Worm (Caenorhabditis elegans): ENCODE data around the gene C04G6.13.
A peak's percentile ranks its signal among the peaks of the same experiment; 100 is the strongest.

Gene C04G6.13

ce11 chrII:5057315-5057714, 36.7 kb upstream of the C04G6.13 start (continued):
- TF ChIP-seq mdl-1 (tag; optimal IDR thresholded peaks at IDR 0.05) (peak in 1 of 2 experiments; percentile 55), duxl-1 (tag; optimal IDR thresholded peaks at IDR 0.05; ENCODE audit: poor library complexity) (peak; percentile 76), cey-2 (tag; optimal IDR thresholded peaks at IDR 0.05; ENCODE audit: borderline replicate concordance, insufficient read depth) (no peak), mep-1 (tag; optimal IDR thresholded peaks at IDR 0.05) (peak; percentile 76), zag-1 (tag; optimal IDR thresholded peaks at IDR 0.05) (no peak), aly-2 (tag; optimal IDR thresholded peaks at IDR 0.05) (no peak), F37D6.2 (tag; optimal IDR thresholded peaks at IDR 0.05) (peak; percentile 13), Y105C5A.15 (GFP tag; IDR thresholded peaks at IDR 0.05) (peak; percentile 86; the same call in 1 of the 2 replicates), unc-62 (GFP tag; optimal IDR thresholded peaks at IDR 0.05 in 1 of 2) (no peak), unc-62 (tag; optimal IDR thresholded peaks at IDR 0.05) (no peak), gei-8 (GFP tag; optimal IDR thresholded peaks at IDR 0.05) (no peak), ZK546.5 (tag; optimal IDR thresholded peaks at IDR 0.05) (no peak), F26F4.8 (GFP tag; conservative IDR thresholded peaks at IDR 0.05) (0 out of 2 replicates have a peak, but pooled peaks have one; percentile 27), hlh-30 (tag; optimal IDR thresholded peaks at IDR 0.05; ENCODE audit: insufficient read depth) (peak; percentile 51), tra-1 (GFP tag; IDR thresholded peaks at IDR 0.05) (0 out of 2 replicates have a peak, but pooled peaks have one; percentile 35), dmd-9 (GFP tag; IDR thresholded peaks at IDR 0.05) (peak; percentile 83), pha-4 (GFP tag; IDR thresholded peaks at IDR 0.05) (peak; percentile 74; the same call in 1 of the 2 replicates), pha-4 (tag; optimal IDR thresholded peaks at IDR 0.05) (no peak), nhr-76 (tag; optimal IDR thresholded peaks at IDR 0.05) (no peak), ama-1 (optimal IDR thresholded peaks at IDR 0.05) (no peak), nhr-10 (tag; optimal IDR thresholded peaks at IDR 0.05) (no peak), ZK337.2 (GFP tag; IDR thresholded peaks at IDR 0.05) (peak; percentile 58; the same call in 1 of the 2 replicates), T26A8.4 (GFP tag; IDR thresholded peaks at IDR 0.05) (no peak; the same call in none of the 2 replicates), ceh-82 (tag; optimal IDR thresholded peaks at IDR 0.05) (no peak), Y48G9A.11 (GFP tag; IDR thresholded peaks at IDR 0.05) (peak; percentile 63), lin-15B (tag; optimal IDR thresholded peaks at IDR 0.05) (no peak), mes-2 (tag; optimal IDR thresholded peaks at IDR 0.05; ENCODE audit: poor library complexity, severe bottlenecking) (peak; percentile 85), ztf-11 (tag; optimal IDR thresholded peaks at IDR 0.05) (no peak), Y5F2A.4 (GFP tag; optimal IDR thresholded peaks at IDR 0.05) (no peak), R02D3.7 (tag; optimal IDR thresholded peaks at IDR 0.05) (no peak), egl-43 (GFP tag; IDR thresholded peaks at IDR 0.05) (peak; percentile 88), mdt-29 (GFP tag; IDR thresholded peaks at IDR 0.05) (peak; percentile 51; the same call in 1 of the 2 replicates), ceh-32 (tag; optimal IDR thresholded peaks at IDR 0.05; ENCODE audit: poor library complexity) (peak; percentile 23), set-16 (GFP tag; IDR thresholded peaks at IDR 0.05) (peak; percentile 20; the same call in 1 of the 2 replicates), mxl-3 (GFP tag; optimal IDR thresholded peaks at IDR 0.05) (peak; percentile 43), unc-130 (GFP tag; optimal IDR thresholded peaks at IDR 0.05) (peak; percentile 45), dmd-8 (GFP tag; IDR thresholded peaks at IDR 0.05) (0 out of 2 replicates have a peak, but pooled peaks have one; percentile 60), madf-5 (GFP tag; IDR thresholded peaks at IDR 0.05) (0 out of 4 replicates have a peak, but pooled peaks of 1 of the 2 experiments have one; percentile 34), lir-3 (tag; optimal IDR thresholded peaks at IDR 0.05) (no peak), madf-9 (GFP tag; conservative IDR thresholded peaks at IDR 0.05) (peak; percentile 39; the same call in 1 of the 2 replicates), aha-1 (tag) (peak; percentile 27), spr-3 (GFP tag; optimal IDR thresholded peaks at IDR 0.05) (peak; percentile 40), snpc-1.2 (GFP tag; IDR thresholded peaks at IDR 0.05) (peak; percentile 77), vab-7 (GFP tag; IDR thresholded peaks at IDR 0.05) (peak; percentile 61), ceh-20 (GFP tag; IDR thresholded peaks at IDR 0.05) (0 out of 2 replicates have a peak, but pooled peaks have one; percentile 45), ceh-62 (tag; optimal IDR thresholded peaks at IDR 0.05) (no peak), hmg-1.1 (GFP tag; IDR thresholded peaks at IDR 0.05) (peak; percentile 75), fos-1 (tag; optimal IDR thresholded peaks at IDR 0.05) (no peak), jun-1 (tag; optimal IDR thresholded peaks at IDR 0.05) (no peak), lin-13 (GFP tag; optimal IDR thresholded peaks at IDR 0.05) (peak; percentile 30), zip-2 (tag; optimal IDR thresholded peaks at IDR 0.05) (no peak)
